1 fruit fly cellular context compared by ENCODE assay signal in the genomic region with DNA sequence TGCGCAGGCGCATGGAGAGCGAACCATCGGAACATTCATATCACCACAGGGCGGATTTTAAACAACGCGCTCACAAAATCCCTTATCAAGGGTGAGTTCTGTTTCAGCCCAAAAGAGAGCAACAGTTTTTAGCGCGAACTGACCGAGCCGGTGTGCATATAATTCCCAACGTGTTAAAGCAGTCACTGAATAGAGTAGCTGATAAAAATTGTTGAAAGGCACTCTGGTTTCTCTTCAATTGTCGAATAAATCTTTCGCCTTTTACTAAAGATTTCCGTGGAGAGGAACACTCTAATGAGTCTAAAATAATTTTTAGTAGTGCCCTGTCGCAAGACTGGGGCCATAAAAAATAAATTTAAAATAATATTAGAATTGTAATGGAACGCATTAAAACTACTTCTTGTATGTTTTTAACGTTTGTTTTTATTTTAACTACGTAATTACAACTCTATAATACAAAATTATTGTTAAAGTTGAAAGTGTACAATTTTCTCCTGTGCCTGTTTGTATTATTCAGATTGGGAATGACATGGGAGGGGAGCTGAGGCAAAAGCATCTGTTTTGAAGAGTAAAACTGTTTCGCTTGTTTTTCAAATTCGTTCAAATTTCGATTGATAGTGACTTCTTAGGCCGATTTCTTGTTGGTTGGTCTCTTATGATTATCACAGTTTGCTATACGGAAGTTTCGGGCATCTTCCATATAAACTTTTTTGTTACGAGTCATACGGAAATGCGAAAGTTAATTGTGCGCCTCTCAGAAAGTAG.
A peak's percentile ranks its signal among the peaks of the same experiment; 100 is the strongest.
TF ChIP-seq lines count a peak whose summit lies in the region.

No protein-coding gene starts in this region.

TF ChIP-seq in whole organism, embryonic, 481 proteins besides CTCF, POLR2A, EP300 and RAD21 (continued from another document and continues in another):
- no peak for TF ChIP-seq cato (GFP tag; optimal IDR thresholded peaks at IDR 0.05; lab: Kevin White, UChicago; ENCODE audit: borderline replicate concordance)
- no peak; the same call in 1 of the 2 replicates for TF ChIP-seq slbo (GFP tag; IDR thresholded peaks at IDR 0.05; lab: Robert Waterston, UW)
- TF ChIP-seq chm (GFP tag; IDR thresholded peaks at IDR 0.05; lab: Robert Waterston, UW): peak; percentile 75
- TF ChIP-seq tio (GFP tag; optimal IDR thresholded peaks at IDR 0.05; lab: Kevin White, UChicago): no peak
- TF ChIP-seq repo (GFP tag; optimal IDR thresholded peaks at IDR 0.05; lab: Kevin White, UChicago): peak; percentile 65
- no peak for TF ChIP-seq Sox102F (GFP tag; optimal IDR thresholded peaks at IDR 0.05; lab: Kevin White, UChicago)
- peak; percentile 51; the same call in 1 of the 2 replicates for TF ChIP-seq rib (GFP tag; IDR thresholded peaks at IDR 0.05; lab: Robert Waterston, UW)
- peak in 1 of 3 experiments; percentile 81 for TF ChIP-seq Stat92E (GFP tag; optimal IDR thresholded peaks at IDR 0.05; lab: Kevin White, UChicago)
- TF ChIP-seq CG14014 (GFP tag; IDR thresholded peaks at IDR 0.05; lab: Robert Waterston, UW): no peak
- peak; percentile 50 for TF ChIP-seq CG33557 (GFP tag; optimal IDR thresholded peaks at IDR 0.05; lab: Kevin White, UChicago)
- peak; percentile 97 for TF ChIP-seq E2f2 (GFP tag; IDR thresholded peaks at IDR 0.05; lab: Robert Waterston, UW)
- no peak for TF ChIP-seq disco-r (GFP tag; optimal IDR thresholded peaks at IDR 0.05; lab: Kevin White, UChicago)
- TF ChIP-seq twi (tag; optimal IDR thresholded peaks at IDR 0.05; lab: Kevin White, UChicago): peak; percentile 7
- no peak for TF ChIP-seq gsb (GFP tag; IDR thresholded peaks at IDR 0.05; lab: Robert Waterston, UW)
- TF ChIP-seq CG13424 (tag; optimal IDR thresholded peaks at IDR 0.05; lab: Kevin White, UChicago): peak; percentile 22
- peak; percentile 63; the same call in 1 of the 2 replicates for TF ChIP-seq Bgb (GFP tag; IDR thresholded peaks at IDR 0.05; lab: Robert Waterston, UW; ENCODE audit: partially characterized antibody)
- TF ChIP-seq Dll (GFP tag; IDR thresholded peaks at IDR 0.05; lab: Robert Waterston, UW; ENCODE audit: partially characterized antibody): 0 out of 4 replicates have a peak, but pooled peaks have one; percentile 11
- TF ChIP-seq NfI (GFP tag; optimal IDR thresholded peaks at IDR 0.05; lab: Kevin White, UChicago): no peak
- no peak for TF ChIP-seq TFAM (GFP tag; optimal IDR thresholded peaks at IDR 0.05; lab: Kevin White, UChicago)
- TF ChIP-seq Myb (GFP tag; optimal IDR thresholded peaks at IDR 0.05; lab: Kevin White, UChicago): no peak
- TF ChIP-seq pfk (GFP tag; optimal IDR thresholded peaks at IDR 0.05; lab: Kevin White, UChicago): no peak
- TF ChIP-seq CG2202 (tag; optimal IDR thresholded peaks at IDR 0.05; lab: Kevin White, UChicago): no peak
- TF ChIP-seq Dad (GFP tag; optimal IDR thresholded peaks at IDR 0.05; lab: Kevin White, UChicago): peak; percentile 32
- TF ChIP-seq CG6813 (GFP tag; optimal IDR thresholded peaks at IDR 0.05; lab: Kevin White, UChicago): no peak
- peak; percentile 30 for TF ChIP-seq Bteb2 (GFP tag; optimal IDR thresholded peaks at IDR 0.05; lab: Kevin White, UChicago)
- peak; percentile 46; the same call in 1 of the 3 replicates for TF ChIP-seq CG17361 (GFP tag; IDR thresholded peaks at IDR 0.05; lab: Robert Waterston, UW)
- no peak for TF ChIP-seq CG17568 (GFP tag; optimal IDR thresholded peaks at IDR 0.05; lab: Kevin White, UChicago)
- TF ChIP-seq Taf1 (GFP tag; IDR thresholded peaks at IDR 0.05; lab: Robert Waterston, UW): no peak
- TF ChIP-seq ase (GFP tag; IDR thresholded peaks at IDR 0.05; lab: Robert Waterston, UW): no peak
- no peak for TF ChIP-seq ab (GFP tag; optimal IDR thresholded peaks at IDR 0.05; lab: Kevin White, UChicago)
- peak; percentile 40 for TF ChIP-seq Asciz (GFP tag; optimal IDR thresholded peaks at IDR 0.05; lab: Kevin White, UChicago)
- peak; percentile 68; the same call in 1 of the 3 replicates for TF ChIP-seq CG34422 (GFP tag; IDR thresholded peaks at IDR 0.05; lab: Robert Waterston, UW)
- no peak for TF ChIP-seq trh (GFP tag; optimal IDR thresholded peaks at IDR 0.05; lab: Kevin White, UChicago)
- no peak for TF ChIP-seq H15 (GFP tag; IDR thresholded peaks at IDR 0.05; lab: Robert Waterston, UW)
- TF ChIP-seq PHDP (tag; optimal IDR thresholded peaks at IDR 0.05; lab: Kevin White, UChicago): peak; percentile 34
- TF ChIP-seq CG2712 (tag; optimal IDR thresholded peaks at IDR 0.05; lab: Kevin White, UChicago): peak; percentile 54
- TF ChIP-seq mirr (GFP tag; optimal IDR thresholded peaks at IDR 0.05; lab: Kevin White, UChicago): peak; percentile 37
- TF ChIP-seq zen (tag; optimal IDR thresholded peaks at IDR 0.05; lab: Kevin White, UChicago): peak; percentile 48
- no peak for TF ChIP-seq tup (GFP tag; optimal IDR thresholded peaks at IDR 0.05; lab: Kevin White, UChicago)
- TF ChIP-seq CG13123 (GFP tag; optimal IDR thresholded peaks at IDR 0.05; lab: Kevin White, UChicago): no peak
- no peak for TF ChIP-seq CG3065 (GFP tag; optimal IDR thresholded peaks at IDR 0.05; lab: Kevin White, UChicago)
- peak; percentile 39 for TF ChIP-seq Hsf (GFP tag; optimal IDR thresholded peaks at IDR 0.05; lab: Kevin White, UChicago)
- peak in 1 of 2 experiments; percentile 62 for TF ChIP-seq insv (GFP tag; optimal IDR thresholded peaks at IDR 0.05; lab: Kevin White, UChicago)
- peak; percentile 62; the same call in 1 of the 3 replicates for TF ChIP-seq knrl (GFP tag; IDR thresholded peaks at IDR 0.05; lab: Robert Waterston, UW; ENCODE audit: partially characterized antibody)
- no peak for TF ChIP-seq bab2 (GFP tag; optimal IDR thresholded peaks at IDR 0.05; lab: Kevin White, UChicago)
- peak; percentile 43; the same call in 1 of the 2 replicates for TF ChIP-seq ttk (GFP tag; IDR thresholded peaks at IDR 0.05; lab: Robert Waterston, UW)
- peak; percentile 43 for TF ChIP-seq Hmr (GFP tag; optimal IDR thresholded peaks at IDR 0.05; lab: Kevin White, UChicago)
- TF ChIP-seq mam (GFP tag; optimal IDR thresholded peaks at IDR 0.05; lab: Kevin White, UChicago): peak; percentile 36
- no peak; the same call in 1 of the 2 replicates for TF ChIP-seq CG31441 (GFP tag; IDR thresholded peaks at IDR 0.05; lab: Robert Waterston, UW)
- TF ChIP-seq Chrac-16 (GFP tag; optimal IDR thresholded peaks at IDR 0.05; lab: Kevin White, UChicago): no peak
- peak; percentile 48 for TF ChIP-seq Blimp-1 (GFP tag; optimal IDR thresholded peaks at IDR 0.05; lab: Kevin White, UChicago)
- no peak for TF ChIP-seq Dip3 (GFP tag; optimal IDR thresholded peaks at IDR 0.05; lab: Kevin White, UChicago)
- no peak for TF ChIP-seq CkIIα-i1 (GFP tag; IDR thresholded peaks at IDR 0.05; lab: Robert Waterston, UW)
- peak; percentile 55; the same call in 1 of the 2 replicates for TF ChIP-seq ato (GFP tag; IDR thresholded peaks at IDR 0.05; lab: Robert Waterston, UW; ENCODE audit: partially characterized antibody)
- peak; percentile 22 for TF ChIP-seq CG15011 (GFP tag; optimal IDR thresholded peaks at IDR 0.05; lab: Kevin White, UChicago)
- TF ChIP-seq ems (GFP tag; optimal IDR thresholded peaks at IDR 0.05; lab: Kevin White, UChicago): peak; percentile 37
- TF ChIP-seq fd102C (GFP tag; optimal IDR thresholded peaks at IDR 0.05; lab: Kevin White, UChicago): no peak
- TF ChIP-seq NFAT (GFP tag; IDR thresholded peaks at IDR 0.05; lab: Robert Waterston, UW): peak; percentile 52; the same call in 1 of the 2 replicates
- TF ChIP-seq Med (GFP tag; lab: Kevin White, UChicago): peak; percentile 89
- TF ChIP-seq CrebB (tag; optimal IDR thresholded peaks at IDR 0.05; lab: Kevin White, UChicago): no peak
- no peak for TF ChIP-seq CG10267 (tag; optimal IDR thresholded peaks at IDR 0.05; lab: Kevin White, UChicago)
- TF ChIP-seq CG10462 (GFP tag; optimal IDR thresholded peaks at IDR 0.05; lab: Kevin White, UChicago): no peak
- TF ChIP-seq slou (GFP tag; optimal IDR thresholded peaks at IDR 0.05; lab: Kevin White, UChicago): no peak
- no peak for TF ChIP-seq CG10543 (GFP tag; optimal IDR thresholded peaks at IDR 0.05; lab: Kevin White, UChicago)
- no peak for TF ChIP-seq sd (tag; optimal IDR thresholded peaks at IDR 0.05; lab: Kevin White, UChicago)
- no peak for TF ChIP-seq Hmx (GFP tag; optimal IDR thresholded peaks at IDR 0.05; lab: Kevin White, UChicago)
- no peak for TF ChIP-seq inv (GFP tag; IDR thresholded peaks at IDR 0.05; lab: Robert Waterston, UW; ENCODE audit: partially characterized antibody)
- no peak for TF ChIP-seq CG11723 (GFP tag; optimal IDR thresholded peaks at IDR 0.05; lab: Kevin White, UChicago)
- TF ChIP-seq esg (GFP tag; conservative IDR thresholded peaks at IDR 0.05; lab: Robert Waterston, UW): no peak
- TF ChIP-seq CG10565 (GFP tag; optimal IDR thresholded peaks at IDR 0.05; lab: Kevin White, UChicago): no peak
- 0 out of 2 replicates have a peak, but pooled peaks have one; percentile 14 for TF ChIP-seq lmd (GFP tag; IDR thresholded peaks at IDR 0.05; lab: Robert Waterston, UW)
- TF ChIP-seq CG14710 (tag; optimal IDR thresholded peaks at IDR 0.05; lab: Kevin White, UChicago): peak; percentile 37
- TF ChIP-seq br (optimal IDR thresholded peaks at IDR 0.05; lab: Kevin White, UChicago): no peak
- peak; percentile 36; the same call in 1 of the 2 replicates for TF ChIP-seq CG16779 (GFP tag; IDR thresholded peaks at IDR 0.05; lab: Robert Waterston, UW)
- TF ChIP-seq ATbp (GFP tag; optimal IDR thresholded peaks at IDR 0.05; lab: Kevin White, UChicago): no peak
- no peak for TF ChIP-seq CG12071 (GFP tag; optimal IDR thresholded peaks at IDR 0.05; lab: Kevin White, UChicago)
- no peak for TF ChIP-seq CG1832 (GFP tag; optimal IDR thresholded peaks at IDR 0.05; lab: Kevin White, UChicago)
- no peak for TF ChIP-seq lola (GFP tag; optimal IDR thresholded peaks at IDR 0.05; lab: Kevin White, UChicago)
- TF ChIP-seq CG18764 (GFP tag; optimal IDR thresholded peaks at IDR 0.05; lab: Kevin White, UChicago): peak; percentile 49
- TF ChIP-seq Drgx (GFP tag; IDR thresholded peaks at IDR 0.05; lab: Robert Waterston, UW): peak; percentile 33; the same call in 1 of the 2 replicates
- TF ChIP-seq CG13775 (GFP tag; optimal IDR thresholded peaks at IDR 0.05; lab: Kevin White, UChicago): no peak
- no peak for TF ChIP-seq gt (GFP tag; IDR thresholded peaks at IDR 0.05; lab: Robert Waterston, UW)
- TF ChIP-seq CG3407 (GFP tag; optimal IDR thresholded peaks at IDR 0.05; lab: Kevin White, UChicago): no peak
- no peak for TF ChIP-seq salm (tag; optimal IDR thresholded peaks at IDR 0.05; lab: Kevin White, UChicago)
- TF ChIP-seq HLHmδ (GFP tag; optimal IDR thresholded peaks at IDR 0.05; lab: Kevin White, UChicago): no peak
- TF ChIP-seq Max (GFP tag; optimal IDR thresholded peaks at IDR 0.05; lab: Kevin White, UChicago): peak; percentile 1
- TF ChIP-seq CG6654 (GFP tag; optimal IDR thresholded peaks at IDR 0.05; lab: Kevin White, UChicago): no peak
- no peak for TF ChIP-seq CG5245 (GFP tag; optimal IDR thresholded peaks at IDR 0.05; lab: Kevin White, UChicago)
- peak; percentile 19 for TF ChIP-seq CG6254 (GFP tag; optimal IDR thresholded peaks at IDR 0.05; lab: Kevin White, UChicago)
- TF ChIP-seq grn (GFP tag; optimal IDR thresholded peaks at IDR 0.05; lab: Kevin White, UChicago): peak; percentile 31
- no peak for TF ChIP-seq Nf-YC (tag; optimal IDR thresholded peaks at IDR 0.05; lab: Kevin White, UChicago)
- no peak for TF ChIP-seq CG10654 (GFP tag; optimal IDR thresholded peaks at IDR 0.05; lab: Kevin White, UChicago)
- peak; percentile 51 for TF ChIP-seq CG5180 (GFP tag; optimal IDR thresholded peaks at IDR 0.05; lab: Kevin White, UChicago)
- no peak for TF ChIP-seq CG4282 (GFP tag; optimal IDR thresholded peaks at IDR 0.05; lab: Kevin White, UChicago)
- TF ChIP-seq Jarid2 (GFP tag; optimal IDR thresholded peaks at IDR 0.05; lab: Kevin White, UChicago): peak; percentile 67
- peak; percentile 97 for TF ChIP-seq abd-A (tag; optimal IDR thresholded peaks at IDR 0.05; lab: Kevin White, UChicago)
- TF ChIP-seq org-1 (GFP tag; optimal IDR thresholded peaks at IDR 0.05; lab: Kevin White, UChicago): no peak
- no peak for TF ChIP-seq gcm (GFP tag; optimal IDR thresholded peaks at IDR 0.05; lab: Kevin White, UChicago)
- TF ChIP-seq CG4854 (GFP tag; optimal IDR thresholded peaks at IDR 0.05; lab: Kevin White, UChicago): peak; percentile 61
- TF ChIP-seq CG7963 (GFP tag; IDR thresholded peaks at IDR 0.05; lab: Robert Waterston, UW; ENCODE audit: partially characterized antibody): no peak
- TF ChIP-seq CG3995 (GFP tag; optimal IDR thresholded peaks at IDR 0.05; lab: Kevin White, UChicago): no peak
- TF ChIP-seq az2 (GFP tag; optimal IDR thresholded peaks at IDR 0.05; lab: Kevin White, UChicago): no peak
- TF ChIP-seq prd (optimal IDR thresholded peaks at IDR 0.05; lab: Kevin White, UChicago): no peak
- peak; percentile 57 for TF ChIP-seq prd (GFP tag; IDR thresholded peaks at IDR 0.05; lab: Robert Waterston, UW)
- TF ChIP-seq cas (GFP tag; IDR thresholded peaks at IDR 0.05; lab: Robert Waterston, UW): peak; percentile 45; the same call in 1 of the 2 replicates
- no peak for TF ChIP-seq CG9817 (tag; optimal IDR thresholded peaks at IDR 0.05; lab: Kevin White, UChicago)
- TF ChIP-seq Spps (tag; optimal IDR thresholded peaks at IDR 0.05; lab: Kevin White, UChicago): no peak
- peak; percentile 51 for TF ChIP-seq Bdp1 (GFP tag; optimal IDR thresholded peaks at IDR 0.05; lab: Kevin White, UChicago)
- peak; percentile 78 for TF ChIP-seq ci (GFP tag; IDR thresholded peaks at IDR 0.05; lab: Robert Waterston, UW)
- TF ChIP-seq CG3281 (GFP tag; optimal IDR thresholded peaks at IDR 0.05; lab: Kevin White, UChicago): no peak
- no peak for TF ChIP-seq Meics (GFP tag; optimal IDR thresholded peaks at IDR 0.05; lab: Kevin White, UChicago)
- no peak for TF ChIP-seq CG14860 (GFP tag; IDR thresholded peaks at IDR 0.05; lab: Robert Waterston, UW; ENCODE audit: partially characterized antibody)
- peak; percentile 36 for TF ChIP-seq HLH54F (GFP tag; optimal IDR thresholded peaks at IDR 0.05; lab: Kevin White, UChicago)
- peak; percentile 54 for TF ChIP-seq CG2120 (GFP tag; optimal IDR thresholded peaks at IDR 0.05; lab: Kevin White, UChicago)
- no peak for TF ChIP-seq klu (GFP tag; IDR thresholded peaks at IDR 0.05; lab: Robert Waterston, UW)
- TF ChIP-seq Ada2b (GFP tag; IDR thresholded peaks at IDR 0.05; lab: Robert Waterston, UW): no peak
- TF ChIP-seq CG33213 (GFP tag; optimal IDR thresholded peaks at IDR 0.05; lab: Kevin White, UChicago): peak; percentile 8
- peak; percentile 59; the same call in 1 of the 3 replicates for TF ChIP-seq mld (GFP tag; IDR thresholded peaks at IDR 0.05; lab: Robert Waterston, UW; ENCODE audit: partially characterized antibody)
- TF ChIP-seq amos (GFP tag; IDR thresholded peaks at IDR 0.05; lab: Robert Waterston, UW; ENCODE audit: partially characterized antibody): peak; percentile 50; the same call in 1 of the 2 replicates
- no peak for TF ChIP-seq Doc3 (GFP tag; IDR thresholded peaks at IDR 0.05; lab: Robert Waterston, UW; ENCODE audit: partially characterized antibody)
- TF ChIP-seq shn (GFP tag; optimal IDR thresholded peaks at IDR 0.05; lab: Kevin White, UChicago): peak; percentile 50
